Fruit fly (Drosophila melanogaster): ENCODE measurements around the gene CG1529.

The CG1529 gene

DNA sequence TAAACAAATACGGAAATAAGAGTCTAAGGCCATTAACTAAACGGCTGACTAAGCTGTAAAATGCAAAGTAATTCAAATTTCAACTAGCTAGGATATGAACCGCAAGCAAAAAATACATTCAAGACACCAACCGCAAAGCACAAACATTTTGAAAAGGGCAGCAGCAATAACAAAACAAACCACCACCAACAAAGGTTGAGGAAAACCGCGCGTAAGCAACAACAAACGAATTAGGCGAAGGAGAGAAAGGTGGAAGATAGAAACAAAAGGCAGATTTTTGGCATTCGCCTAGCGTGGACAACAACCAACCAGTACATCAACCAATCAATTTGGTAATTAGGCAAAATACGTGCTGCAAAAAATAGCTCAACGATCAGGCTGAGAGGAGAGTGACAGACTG lies 28.8 kb upstream of the CG1529 start (continued):
- TF ChIP-seq CG8281 (tag; optimal IDR thresholded peaks at IDR 0.05) (peak; percentile 65), E2f2 (GFP tag; IDR thresholded peaks at IDR 0.05) (peak; percentile 56), zen (tag; optimal IDR thresholded peaks at IDR 0.05) (peak; percentile 34), HmgD (GFP tag; optimal IDR thresholded peaks at IDR 0.05) (peak; percentile 26), ash1 (GFP tag; optimal IDR thresholded peaks at IDR 0.05) (no peak), sd (tag; optimal IDR thresholded peaks at IDR 0.05) (peak; percentile 41), CG3281 (GFP tag; optimal IDR thresholded peaks at IDR 0.05) (no peak), CG15514 (GFP tag; optimal IDR thresholded peaks at IDR 0.05) (peak; percentile 24), CG6254 (GFP tag; optimal IDR thresholded peaks at IDR 0.05) (no peak), CG9437 (GFP tag; optimal IDR thresholded peaks at IDR 0.05) (no peak), CG12236 (GFP tag; optimal IDR thresholded peaks at IDR 0.05) (no peak), Taf1 (GFP tag; IDR thresholded peaks at IDR 0.05) (no peak), CG4360 (GFP tag; IDR thresholded peaks at IDR 0.05) (peak; percentile 70), CG17568 (GFP tag; optimal IDR thresholded peaks at IDR 0.05) (no peak), Hmx (GFP tag; optimal IDR thresholded peaks at IDR 0.05) (no peak), ATbp (GFP tag; optimal IDR thresholded peaks at IDR 0.05) (no peak), grn (GFP tag; optimal IDR thresholded peaks at IDR 0.05) (no peak), CG1603 (tag; optimal IDR thresholded peaks at IDR 0.05) (peak; percentile 13), B-H2 (GFP tag; optimal IDR thresholded peaks at IDR 0.05) (no peak), CG11456 (GFP tag; IDR thresholded peaks at IDR 0.05) (no peak), nau (GFP tag; optimal IDR thresholded peaks at IDR 0.05) (no peak), CTCF (GFP tag; optimal IDR thresholded peaks at IDR 0.05) (peak; percentile 83), psq (GFP tag; optimal IDR thresholded peaks at IDR 0.05) (peak; percentile 57), CG13894 (tag; optimal IDR thresholded peaks at IDR 0.05) (no peak), bab2 (GFP tag; optimal IDR thresholded peaks at IDR 0.05) (no peak), CG7928 (GFP tag; optimal IDR thresholded peaks at IDR 0.05) (no peak), CG17829 (tag; optimal IDR thresholded peaks at IDR 0.05) (peak; percentile 8), CG13287 (GFP tag; IDR thresholded peaks at IDR 0.05; ENCODE audit: partially characterized antibody) (peak; percentile 22; the same call in 1 of the 2 replicates), CG8089 (GFP tag; optimal IDR thresholded peaks at IDR 0.05) (no peak), gfzf (GFP tag; optimal IDR thresholded peaks at IDR 0.05) (peak; percentile 51), Spps (tag; optimal IDR thresholded peaks at IDR 0.05) (no peak), CG11696 (GFP tag; IDR thresholded peaks at IDR 0.05) (no peak), Hmr (GFP tag; optimal IDR thresholded peaks at IDR 0.05) (peak; percentile 18), CG12769 (tag; optimal IDR thresholded peaks at IDR 0.05) (peak; percentile 17), fd3F (GFP tag; optimal IDR thresholded peaks at IDR 0.05) (no peak), cg (GFP tag; optimal IDR thresholded peaks at IDR 0.05) (peak; percentile 46), CG8290 (GFP tag; optimal IDR thresholded peaks at IDR 0.05) (peak; percentile 30), CG8290 (tag; optimal IDR thresholded peaks at IDR 0.05) (no peak), Pdp1 (GFP tag; optimal IDR thresholded peaks at IDR 0.05) (no peak), tap (tag; optimal IDR thresholded peaks at IDR 0.05) (no peak), CG12659 (GFP tag; optimal IDR thresholded peaks at IDR 0.05) (no peak), stwl (tag; optimal IDR thresholded peaks at IDR 0.05) (peak; percentile 6), Med (GFP tag) (peak; percentile 35), CG6791 (GFP tag; IDR thresholded peaks at IDR 0.05; ENCODE audit: partially characterized antibody) (no peak), CG2889 (GFP tag; IDR thresholded peaks at IDR 0.05) (no peak), CG11093 (GFP tag; IDR thresholded peaks at IDR 0.05) (no peak), ssp (GFP tag; IDR thresholded peaks at IDR 0.05) (no peak), CG9609 (GFP tag; optimal IDR thresholded peaks at IDR 0.05) (no peak), CG1529 (GFP tag; optimal IDR thresholded peaks at IDR 0.05) (no peak), pzg (GFP tag; optimal IDR thresholded peaks at IDR 0.05) (peak; percentile 28), dm (GFP tag; optimal IDR thresholded peaks at IDR 0.05) (no peak)

All from whole organism, embryonic.